Worm (Caenorhabditis elegans): ENCODE measurements around the gene srw-101.

Gene srw-101

DNA sequence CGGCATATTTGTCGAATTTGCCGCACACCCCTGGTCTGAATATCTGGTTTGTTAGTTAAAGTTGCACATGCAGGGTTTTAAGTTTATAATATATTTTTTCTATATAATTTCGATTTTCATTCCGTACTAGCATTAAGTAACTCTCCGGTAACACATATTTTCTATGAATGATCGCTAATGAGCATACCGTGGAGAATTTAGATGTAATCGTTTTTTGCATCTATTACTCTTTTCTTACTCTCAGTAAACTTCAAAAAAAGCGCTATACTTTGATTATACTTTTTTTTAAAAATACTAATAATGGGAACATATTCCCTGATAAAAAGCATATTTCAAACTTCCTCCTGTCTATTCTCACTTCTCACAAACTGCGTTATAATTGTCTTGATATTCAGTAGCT is 12.5 kb downstream of the srw-101 start, which contains the start of gene str-160:
TSS of gene str-160 (plus strand) at position 301 of the 400 bp plus-strand sequence.
- no peak for TF ChIP-seq unc-62 (GFP tag; optimal IDR thresholded peaks at IDR 0.05)

ce11 chrV:1741074-1741473 is 19.0 kb downstream of the srw-101 start, which contains the start of gene srab-25:
Gene srab-25, minus strand, starts transcription at chrV:1741174.
- TF ChIP-seq unc-62 (GFP tag; optimal IDR thresholded peaks at IDR 0.05), result no peak

DNA sequence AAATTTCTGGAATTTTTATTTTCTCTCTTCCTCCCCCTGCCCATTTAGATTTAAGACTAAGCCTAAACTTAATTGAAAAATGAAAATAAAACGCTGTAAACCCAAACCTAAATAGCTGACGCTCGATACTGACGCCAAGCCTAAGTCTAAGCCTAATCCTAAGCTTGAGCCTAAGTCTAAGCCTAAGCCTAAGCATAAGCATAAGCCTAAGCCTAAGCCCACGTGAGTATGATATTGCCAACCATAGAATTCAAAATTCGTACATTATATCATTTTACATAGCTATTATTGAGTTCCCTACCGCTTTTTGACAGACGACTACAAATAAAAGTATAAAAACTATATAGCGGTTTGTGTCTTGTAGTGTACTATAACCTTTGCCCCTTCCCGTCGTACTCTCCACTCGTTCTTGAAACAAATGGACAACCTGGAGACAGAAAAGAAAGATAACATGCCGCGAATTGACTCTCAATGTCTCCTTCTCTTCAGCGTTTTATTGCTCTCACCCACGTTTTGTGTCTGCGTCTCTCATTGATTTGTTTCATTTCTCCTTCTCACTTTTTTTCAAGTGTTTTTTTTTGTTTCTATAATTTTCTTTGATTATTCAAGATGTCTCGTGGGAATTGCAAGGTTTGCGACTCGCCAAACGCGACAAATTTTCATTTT is 21.3 kb downstream of the srw-101 start, which contains the start of gene nhr-256:
TSS of gene nhr-256 (plus strand) at position 567 of the 666 bp plus-strand sequence.
- TF ChIP-seq unc-62 (GFP tag; optimal IDR thresholded peaks at IDR 0.05), result no peak

DNA sequence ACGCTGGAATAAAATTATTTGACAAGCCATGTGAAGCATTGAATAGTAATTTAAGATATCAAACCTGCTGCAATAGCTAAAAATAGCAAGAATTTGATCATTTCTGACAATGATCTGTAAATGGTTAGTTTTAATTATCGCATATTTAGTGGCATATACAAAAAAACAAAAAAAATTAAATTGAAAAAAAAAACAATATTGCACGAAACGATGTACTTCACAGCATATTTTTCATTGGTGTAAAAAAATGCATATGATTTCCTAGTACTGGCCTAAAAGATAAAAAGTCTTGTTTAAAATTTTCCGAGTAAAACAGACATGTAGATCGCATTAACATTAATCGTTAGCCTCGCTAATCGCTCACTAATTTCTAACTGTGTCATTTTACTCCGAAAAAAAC is 27.0 kb downstream of the srw-101 start, which contains the start of gene ZK697.8:
TSS of gene ZK697.8 (minus strand) at position 101 of the 400 bp plus-strand sequence.
- TF ChIP-seq unc-62 (GFP tag; optimal IDR thresholded peaks at IDR 0.05), result no peak

DNA sequence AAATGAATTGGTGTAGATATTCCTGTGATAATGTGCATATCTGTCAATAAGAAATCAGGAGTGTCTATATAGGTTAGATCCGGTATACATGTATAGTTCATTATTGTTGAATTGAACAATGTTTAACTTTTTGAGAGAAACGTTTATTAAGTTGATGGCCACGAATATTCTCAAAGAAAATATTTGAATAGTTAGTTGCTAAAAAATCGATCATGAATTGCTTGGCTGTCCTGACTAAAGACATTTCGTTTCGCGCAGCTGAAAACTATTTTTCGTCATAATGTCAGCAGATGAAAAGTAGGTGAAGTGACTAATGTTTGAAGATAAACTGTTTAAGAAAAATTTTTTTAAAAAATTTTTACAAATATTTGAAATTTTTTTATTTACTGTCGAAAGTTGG is 29.4 kb downstream of the srw-101 start, which contains the start of gene srh-199:
TSS of gene srh-199 (minus strand) at position 101 of the 400 bp plus-strand sequence.
- TF ChIP-seq unc-62 (GFP tag; optimal IDR thresholded peaks at IDR 0.05), result no peak

- TF ChIP-seq unc-62 (GFP tag; optimal IDR thresholded peaks at IDR 0.05), result no peak
These were observed 30.4 kb downstream of the srw-101 start, which contains the start of gene ZK697.1 for ce11 chrV:1752496-1752895. Gene ZK697.1, plus strand, starts transcription at chrV:1752796.

DNA sequence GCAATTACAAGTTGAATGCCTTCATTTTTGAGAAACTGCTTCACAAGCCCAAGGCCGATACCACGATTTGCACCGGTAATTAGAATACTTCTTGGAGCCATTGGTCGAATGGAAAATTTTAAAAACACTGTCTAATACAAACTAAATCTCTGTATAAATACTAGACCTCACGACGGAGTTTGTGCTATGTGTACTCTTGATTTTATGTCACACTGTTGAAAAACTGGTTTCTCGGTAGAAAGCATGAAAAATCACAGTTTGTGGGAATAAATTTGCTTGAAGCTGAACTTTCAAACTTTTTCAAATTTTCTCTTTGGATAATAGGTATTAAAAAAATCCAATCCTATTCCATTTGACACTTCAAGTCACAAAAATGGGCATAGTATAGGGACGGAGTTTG is 33.5 kb downstream of the srw-101 start, which contains the start of gene ZK697.14:
TSS of gene ZK697.14 (minus strand) at position 101 of the 400 bp plus-strand sequence.
- no peak for TF ChIP-seq unc-62 (GFP tag; optimal IDR thresholded peaks at IDR 0.05)

DNA sequence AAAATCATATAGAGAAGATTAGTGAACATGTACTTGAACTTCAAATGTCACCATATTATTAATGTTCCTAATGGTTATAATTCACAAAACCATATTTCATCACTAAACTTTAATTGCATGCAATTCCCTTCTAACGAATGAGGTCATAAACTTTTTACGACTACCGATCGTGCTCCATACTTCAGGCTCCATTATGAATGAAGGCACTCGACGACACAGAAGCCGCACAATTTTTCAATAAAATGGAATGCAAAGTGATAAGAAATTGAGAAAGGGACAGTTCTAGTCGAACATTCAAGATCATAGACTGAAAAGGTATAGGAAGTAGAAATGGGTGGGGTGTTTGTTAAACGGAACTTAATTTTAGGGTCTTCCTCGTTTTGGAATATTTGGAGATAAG is 34.0 kb downstream of the srw-101 start:
- no peak for TF ChIP-seq unc-62 (GFP tag; optimal IDR thresholded peaks at IDR 0.05)

- no peak for TF ChIP-seq unc-62 (GFP tag; optimal IDR thresholded peaks at IDR 0.05)
These were observed 34.8 kb downstream of the srw-101 start, which contains the start of gene clec-204 for ce11 chrV:1756856-1757255. Gene clec-204, plus strand, starts transcription at chrV:1757156.

- TF ChIP-seq unc-62 (GFP tag; optimal IDR thresholded peaks at IDR 0.05), result no peak
These were observed 38.6 kb downstream of the srw-101 start, which contains the start of gene clec-205 for ce11 chrV:1760682-1761081. Gene clec-205, plus strand, starts transcription at chrV:1760893.

ce11 chrV:1767427-1767826 is 45.4 kb downstream of the srw-101 start:
- TF ChIP-seq unc-62 (GFP tag; optimal IDR thresholded peaks at IDR 0.05), result no peak

ce11 chrV:1771727-1772126 is 49.7 kb downstream of the srw-101 start, which contains the start of gene dhs-13:
Gene dhs-13, minus strand, starts transcription at chrV:1771734.
- TF ChIP-seq unc-62 (GFP tag; optimal IDR thresholded peaks at IDR 0.05), result no peak

DNA sequence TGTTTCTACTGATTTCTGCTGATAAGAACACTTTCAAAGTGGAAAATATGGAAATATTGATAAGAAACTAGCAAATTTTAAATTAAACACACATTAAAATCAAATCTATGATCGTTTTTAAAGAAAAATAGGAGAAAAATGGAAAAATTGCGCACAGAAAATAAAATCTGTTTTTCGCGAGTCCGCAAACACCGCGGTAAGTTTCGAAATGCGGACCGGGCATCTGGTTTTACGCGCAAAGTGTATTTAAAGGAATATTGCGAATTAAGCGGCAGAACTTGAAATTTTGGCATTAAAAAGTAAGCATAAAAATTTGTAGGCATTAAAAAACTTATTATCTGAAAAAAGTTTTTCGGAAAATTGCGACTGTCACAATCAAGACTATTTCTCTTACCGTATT is 51.1 kb downstream of the srw-101 start:
- TF ChIP-seq unc-62 (GFP tag; optimal IDR thresholded peaks at IDR 0.05), result no peak
